Worm (Caenorhabditis elegans): Measurements from ENCODE around the gene srh-45.

ce11 chrV:11281414-11282209 is 23.2 kb downstream of the srh-45 start:
- TF ChIP-seq him-1 (tag; optimal IDR thresholded peaks at IDR 0.05): no peak
- TF ChIP-seq dao-5 (tag; optimal IDR thresholded peaks at IDR 0.05): no peak
